Worm (Caenorhabditis elegans): ENCODE data around the gene C08B6.6.

ce11 chrV:10117465-10117864 is 6.0 kb upstream of the C08B6.6 start, which contains the start of gene C08B6.5:
- TF ChIP-seq ceh-16 (tag; optimal IDR thresholded peaks at IDR 0.05) = no peak
- no peak for TF ChIP-seq ama-1 (optimal IDR thresholded peaks at IDR 0.05)
- no peak for TF ChIP-seq egl-5 (tag; optimal IDR thresholded peaks at IDR 0.05)
- no peak for TF ChIP-seq lin-39 (tag; optimal IDR thresholded peaks at IDR 0.05)
- no peak for TF ChIP-seq ceh-9 (tag; optimal IDR thresholded peaks at IDR 0.05)
- no peak for TF ChIP-seq nhr-77 (tag; optimal IDR thresholded peaks at IDR 0.05)
- no peak for TF ChIP-seq elt-3 (tag; optimal IDR thresholded peaks at IDR 0.05)
- no peak for TF ChIP-seq nhr-237 (tag; optimal IDR thresholded peaks at IDR 0.05)
- no peak for TF ChIP-seq pqm-1 (tag; optimal IDR thresholded peaks at IDR 0.05)
- TF ChIP-seq fkh-10 (GFP tag; optimal IDR thresholded peaks at IDR 0.05) = no peak
- TF ChIP-seq nhr-76 (tag; optimal IDR thresholded peaks at IDR 0.05) = no peak
- no peak for TF ChIP-seq nhr-28 (tag; optimal IDR thresholded peaks at IDR 0.05)
- no peak for TF ChIP-seq nhr-12 (tag; optimal IDR thresholded peaks at IDR 0.05)

Data from whole organism, L3 larva.